Worm (Caenorhabditis elegans): ENCODE measurements around the gene ttr-29.

ttr-29 gene

ce11 chrV:12906732-12907131 is at the start of gene ttr-29:
TSS of gene ttr-29 (minus strand) at chrV:12906832.
- TF ChIP-seq F10B5.3 (tag; optimal IDR thresholded peaks at IDR 0.05), result no peak
- TF ChIP-seq unc-62 (GFP tag; optimal IDR thresholded peaks at IDR 0.05 in 1 of 2), result peak in 1 of 2 experiments; percentile 18
- TF ChIP-seq unc-62 (tag; optimal IDR thresholded peaks at IDR 0.05), result no peak
- no peak for TF ChIP-seq nhr-10 (tag; optimal IDR thresholded peaks at IDR 0.05)
- no peak for TF ChIP-seq mdl-1 (tag; optimal IDR thresholded peaks at IDR 0.05)
- TF ChIP-seq R02D3.7 (tag; optimal IDR thresholded peaks at IDR 0.05), result no peak
- TF ChIP-seq pha-4 (GFP tag; IDR thresholded peaks at IDR 0.05), result no peak
- no peak for TF ChIP-seq pha-4 (tag; optimal IDR thresholded peaks at IDR 0.05)

ce11 chrV:12954261-12954660 is 47.6 kb upstream of the ttr-29 start:
- TF ChIP-seq hlh-30 (tag; optimal IDR thresholded peaks at IDR 0.05; ENCODE audit: insufficient read depth) (no peak), aha-1 (tag) (peak; percentile 76), Y48G9A.11 (GFP tag; IDR thresholded peaks at IDR 0.05) (no peak), ceh-20 (GFP tag; IDR thresholded peaks at IDR 0.05) (no peak), ceh-82 (tag; optimal IDR thresholded peaks at IDR 0.05) (no peak), lin-13 (GFP tag; optimal IDR thresholded peaks at IDR 0.05) (no peak), unc-62 (GFP tag; optimal IDR thresholded peaks at IDR 0.05 in 1 of 2) (peak in 1 of 2 experiments; percentile 77), unc-62 (tag; optimal IDR thresholded peaks at IDR 0.05) (no peak), jun-1 (tag; optimal IDR thresholded peaks at IDR 0.05) (no peak)

- no peak for TF ChIP-seq rbr-2 (tag; optimal IDR thresholded peaks at IDR 0.05)
- no peak for TF ChIP-seq sdz-12 (GFP tag; optimal IDR thresholded peaks at IDR 0.05)
- TF ChIP-seq unc-62 (GFP tag; optimal IDR thresholded peaks at IDR 0.05 in 1 of 2), result peak in 1 of 2 experiments; percentile 24
- no peak for TF ChIP-seq unc-62 (tag; optimal IDR thresholded peaks at IDR 0.05)
- no peak for TF ChIP-seq madf-5 (GFP tag; IDR thresholded peaks at IDR 0.05)
- TF ChIP-seq unc-39 (tag; optimal IDR thresholded peaks at IDR 0.05), result no peak
- no peak for TF ChIP-seq nhr-111 (GFP tag; optimal IDR thresholded peaks at IDR 0.05)
Measured at ce11 chrV:12953702-12954101, 47.1 kb upstream of the ttr-29 start, which contains the start of gene eif-3.K. TSS of gene eif-3.K (plus strand) at chrV:12954002.

ce11 chrV:12952287-12952686 is 45.7 kb upstream of the ttr-29 start, which contains the start of gene pqn-68:
TSS of gene pqn-68 (plus strand) at chrV:12952636.
- TF ChIP-seq nhr-11 (tag; optimal IDR thresholded peaks at IDR 0.05) (no peak), mxl-3 (GFP tag; optimal IDR thresholded peaks at IDR 0.05) (no peak), F37D6.2 (tag; optimal IDR thresholded peaks at IDR 0.05) (no peak), Y48G9A.11 (GFP tag; IDR thresholded peaks at IDR 0.05) (no peak), ceh-82 (tag; optimal IDR thresholded peaks at IDR 0.05) (no peak), gei-8 (GFP tag; optimal IDR thresholded peaks at IDR 0.05) (no peak), fkh-10 (GFP tag; optimal IDR thresholded peaks at IDR 0.05) (no peak), Y105C5A.15 (GFP tag; IDR thresholded peaks at IDR 0.05) (no peak), ZK337.2 (GFP tag; IDR thresholded peaks at IDR 0.05) (no peak), vab-7 (GFP tag; IDR thresholded peaks at IDR 0.05) (no peak), hlh-30 (tag; optimal IDR thresholded peaks at IDR 0.05; ENCODE audit: insufficient read depth) (peak; percentile 8), dmd-9 (GFP tag; IDR thresholded peaks at IDR 0.05) (no peak), mdl-1 (tag; optimal IDR thresholded peaks at IDR 0.05) (no peak), snpc-4 (tag; optimal IDR thresholded peaks at IDR 0.05) (no peak), dpl-1 (GFP tag; optimal IDR thresholded peaks at IDR 0.05) (peak; percentile 25), unc-39 (tag; optimal IDR thresholded peaks at IDR 0.05) (no peak), nhr-42 (GFP tag; IDR thresholded peaks at IDR 0.05) (no peak), ceh-28 (tag; optimal IDR thresholded peaks at IDR 0.05) (no peak), lin-38 (GFP tag; IDR thresholded peaks at IDR 0.05) (no peak; the same call in 1 of the 2 replicates), nhr-28 (tag; optimal IDR thresholded peaks at IDR 0.05) (no peak), egl-43 (GFP tag; IDR thresholded peaks at IDR 0.05) (no peak), lin-29 (GFP tag; IDR thresholded peaks at IDR 0.05) (no peak), skn-1 (tag; optimal IDR thresholded peaks at IDR 0.05) (no peak), T26A8.4 (GFP tag; IDR thresholded peaks at IDR 0.05) (no peak), snpc-1.2 (GFP tag; IDR thresholded peaks at IDR 0.05) (no peak), mes-2 (tag; optimal IDR thresholded peaks at IDR 0.05; ENCODE audit: poor library complexity, severe bottlenecking) (peak; percentile 85), ces-1 (GFP tag; optimal IDR thresholded peaks at IDR 0.05) (no peak), zfp-2 (tag; optimal IDR thresholded peaks at IDR 0.05) (no peak), nhr-25 (tag; optimal IDR thresholded peaks at IDR 0.05; ENCODE audit: borderline replicate concordance, insufficient read depth) (no peak), F26F4.8 (GFP tag; conservative IDR thresholded peaks at IDR 0.05) (no peak), zip-11 (GFP tag; IDR thresholded peaks at IDR 0.05) (no peak)
